Fruit fly (Drosophila melanogaster) whole organism, embryonic: ENCODE data around the gene bun.

Source experiments
- Atf-2 ChIP-seq: fragments of 200-800 bp; sonication (Bioruptor generic); optimal IDR thresholded peaks from 2 replicates; lab custom pipeline; 2016; ENCODE audit warnings: missing biosample characterization, missing genetic modification characterization
- B-H1 ChIP-seq: fragments of 200-800 bp; sonication (Bioruptor generic); IDR thresholded peaks from 3 replicates; pipeline ENCODE4 v1.3.6; 2022; ENCODE audit warnings: missing biosample characterization, missing genetic modification characterization
- CG10147 ChIP-seq: fragments of 200-800 bp; sonication (Bioruptor generic); optimal IDR thresholded peaks from 2 replicates; lab custom pipeline; 2019; ENCODE audit warnings: missing biosample characterization, mild to moderate bottlenecking, missing genetic modification characterization, moderate library complexity
- CG10321 ChIP-seq: fragments of 200-800 bp; sonication (Bioruptor generic); IDR thresholded peaks from 2 replicates; pipeline ENCODE4 v1.3.6; 2022; ENCODE audit warnings: missing biosample characterization, missing genetic modification characterization
- CG11093 ChIP-seq: fragments of 200-800 bp; sonication (Bioruptor generic); IDR thresholded peaks from 3 replicates; pipeline ENCODE4 v1.3.6; 2022; ENCODE audit warnings: missing biosample characterization, missing genetic modification characterization
- CG11398 ChIP-seq: fragments of 200-800 bp; sonication (Bioruptor generic); optimal IDR thresholded peaks from 2 replicates; lab custom pipeline; 2016; ENCODE audit warnings: missing biosample characterization, missing genetic modification characterization
- CG11504 ChIP-seq: fragments of 200-800 bp; sonication (Bioruptor generic); optimal IDR thresholded peaks from 3 replicates; lab custom pipeline; 2019; ENCODE audit warnings: missing biosample characterization, mild to moderate bottlenecking, missing genetic modification characterization, moderate library complexity
- CG14860 ChIP-seq: fragments of 200-800 bp; sonication (Bioruptor generic); IDR thresholded peaks from 3 replicates; pipeline ENCODE4 v1.3.6; 2022; ENCODE audit warnings: missing biosample characterization, missing genetic modification characterization; ENCODE audit not compliant: partially characterized antibody
- CG16815 ChIP-seq: fragments of 200-800 bp; sonication (Bioruptor generic); optimal IDR thresholded peaks from 3 replicates; lab custom pipeline; 2017; ENCODE audit warnings: missing biosample characterization, mild to moderate bottlenecking, missing genetic modification characterization
- CG17912 ChIP-seq: fragments of 200-800 bp; sonication (Bioruptor generic); optimal IDR thresholded peaks from 2 replicates; lab custom pipeline; 2018; ENCODE audit warnings: missing biosample characterization, mild to moderate bottlenecking, missing genetic modification characterization
- CG18599 ChIP-seq: fragments of 200-800 bp; sonication (Bioruptor generic); optimal IDR thresholded peaks from 3 replicates; lab custom pipeline; 2017; ENCODE audit warnings: missing biosample characterization, missing genetic modification characterization, mild to moderate bottlenecking, moderate library complexity, missing genetic modification reagents
- CG18619 ChIP-seq: fragments of 200-800 bp; sonication (Bioruptor generic); optimal IDR thresholded peaks from 3 replicates; lab custom pipeline; 2017; ENCODE audit warnings: missing biosample characterization, mild to moderate bottlenecking, missing genetic modification characterization
- CG2875 ChIP-seq: fragments of 200-800 bp; sonication (Bioruptor generic); optimal IDR thresholded peaks from 2 replicates; lab custom pipeline; 2017; ENCODE audit warnings: missing biosample characterization, mild to moderate bottlenecking, missing genetic modification characterization, missing genetic modification reagents
- CG2889 ChIP-seq: fragments of 200-800 bp; sonication (Bioruptor generic); IDR thresholded peaks from 3 replicates; pipeline ENCODE4 v1.3.6; 2022; ENCODE audit warnings: missing biosample characterization, missing genetic modification characterization
- CG34224 ChIP-seq: fragments of 200-800 bp; sonication (Bioruptor generic); IDR thresholded peaks from 3 replicates; pipeline ENCODE4 v1.3.6; 2022; ENCODE audit warnings: missing biosample characterization, missing genetic modification characterization; ENCODE audit not compliant: partially characterized antibody
- CG34376 ChIP-seq: fragments of 200-800 bp; sonication (Bioruptor generic); optimal IDR thresholded peaks from 2 replicates; lab custom pipeline; 2018; ENCODE audit warnings: missing biosample characterization, mild to moderate bottlenecking, missing genetic modification characterization
- CG4404 ChIP-seq: fragments of 200-800 bp; sonication (Bioruptor generic); IDR thresholded peaks from 2 replicates; pipeline ENCODE4 v1.3.6; 2022; ENCODE audit warnings: missing biosample characterization, missing genetic modification characterization
- CG6654 ChIP-seq: fragments of 200-800 bp; sonication (Bioruptor generic); optimal IDR thresholded peaks from 2 replicates; lab custom pipeline; 2017; ENCODE audit warnings: missing biosample characterization, mild to moderate bottlenecking, missing genetic modification characterization
- CG7556 ChIP-seq: fragments of 200-800 bp; sonication (Bioruptor generic); optimal IDR thresholded peaks from 2 replicates; lab custom pipeline; 2017; ENCODE audit warnings: missing biosample characterization, mild to moderate bottlenecking, missing genetic modification characterization
- D ChIP-seq, 2 experiments: fragments of 200-800 bp in 1 of 2; fragments of >200 bp in 1 of 2; sonication (Bioruptor generic) in 1 of 2; optimal IDR thresholded peaks; 2 replicates in 1 of 2; 3 replicates in 1 of 2; lab custom pipeline; 2017; ENCODE audit warnings: mild to moderate bottlenecking in 1 of 2, missing biosample characterization in 1 of 2, missing genetic modification characterization in 1 of 2, missing genetic modification reagents in 1 of 2
- E2f2 ChIP-seq: fragments of 200-800 bp; sonication (Bioruptor generic); IDR thresholded peaks from 2 replicates; pipeline ENCODE4 v1.3.6; 2022; ENCODE audit warnings: missing biosample characterization, missing genetic modification characterization
- Eip74EF ChIP-seq, 2 experiments: fragments of 200-800 bp in 1 of 2; fragments of >200 bp in 1 of 2; sonication (Bioruptor generic) in 1 of 2; optimal IDR thresholded peaks; 2 replicates each; lab custom pipeline; 2017 to 2019; ENCODE audit warnings: missing biosample characterization in 2 of 2, missing genetic modification characterization in 2 of 2, mild to moderate bottlenecking in 1 of 2, moderate library complexity in 1 of 2
- Hmr ChIP-seq: fragments of 200-800 bp; sonication (Bioruptor generic); optimal IDR thresholded peaks from 3 replicates; lab custom pipeline; 2017; ENCODE audit warnings: mild to moderate bottlenecking, missing biosample characterization, missing genetic modification reagents, missing genetic modification characterization
- Lhr ChIP-seq: fragments of 200-800 bp; sonication (Bioruptor generic); optimal IDR thresholded peaks from 3 replicates; lab custom pipeline; 2017; ENCODE audit warnings: mild to moderate bottlenecking, missing biosample characterization, missing genetic modification reagents, missing genetic modification characterization
- Mrtf ChIP-seq: fragments of 200-800 bp; sonication (Bioruptor generic); IDR thresholded peaks from 3 replicates; pipeline ENCODE4 v1.3.6; 2022; ENCODE audit warnings: missing biosample characterization, missing genetic modification characterization
- NK7.1 ChIP-seq: fragments of 200-800 bp; sonication (Bioruptor generic); optimal IDR thresholded peaks from 3 replicates; lab custom pipeline; 2016; ENCODE audit warnings: missing biosample characterization, missing genetic modification characterization
- Nf-YC ChIP-seq: fragments of 200-800 bp; optimal IDR thresholded peaks from 3 replicates; lab custom pipeline; 2019; ENCODE audit warnings: missing biosample characterization, mild to moderate bottlenecking, missing genetic modification characterization, moderate library complexity
- Oaz ChIP-seq: fragments of 200-800 bp; sonication (Bioruptor generic); IDR thresholded peaks from 2 replicates; pipeline ENCODE4 v1.3.6; 2022; ENCODE audit warnings: missing biosample characterization, missing genetic modification characterization
- corto ChIP-seq: fragments of 200-800 bp; sonication (Bioruptor generic); optimal IDR thresholded peaks from 2 replicates; lab custom pipeline; 2016; ENCODE audit warnings: missing biosample characterization, mild to moderate bottlenecking, missing genetic modification characterization, moderate library complexity
- emc ChIP-seq: fragments of 200-800 bp; sonication (Bioruptor generic); optimal IDR thresholded peaks from 2 replicates; lab custom pipeline; 2016; ENCODE audit warnings: missing biosample characterization, missing genetic modification characterization
- eyg ChIP-seq: fragments of 200-800 bp; sonication (Bioruptor generic); optimal IDR thresholded peaks from 3 replicates; lab custom pipeline; 2016; ENCODE audit warnings: missing biosample characterization, missing genetic modification characterization
- fd3F ChIP-seq: fragments of 200-800 bp; sonication (Bioruptor generic); optimal IDR thresholded peaks from 2 replicates; lab custom pipeline; 2018; ENCODE audit warnings: missing biosample characterization, mild to moderate bottlenecking, missing genetic modification characterization, moderate library complexity
- gce ChIP-seq: fragments of 200-800 bp; sonication (Bioruptor generic); IDR thresholded peaks from 3 replicates; pipeline ENCODE4 v1.3.6; 2022; ENCODE audit warnings: missing biosample characterization, missing genetic modification characterization
- gcm2 ChIP-seq: fragments of 200-800 bp; sonication (Bioruptor generic); optimal IDR thresholded peaks from 2 replicates; lab custom pipeline; 2016; ENCODE audit warnings: missing biosample characterization, missing genetic modification characterization
- gem ChIP-seq: fragments of 200-800 bp; sonication (Bioruptor generic); optimal IDR thresholded peaks from 2 replicates; lab custom pipeline; 2019; ENCODE audit warnings: missing biosample characterization, mild to moderate bottlenecking, missing genetic modification characterization, moderate library complexity
- her ChIP-seq: fragments of 200-800 bp; sonication (Bioruptor generic); optimal IDR thresholded peaks from 2 replicates; lab custom pipeline; 2016; ENCODE audit warnings: missing biosample characterization, missing genetic modification characterization
- insv ChIP-seq, 2 experiments: fragments of 200-800 bp; sonication (Bioruptor generic); optimal IDR thresholded peaks; 3 replicates each; lab custom pipeline; 2016 to 2018; ENCODE audit warnings: missing biosample characterization in 2 of 2, missing genetic modification characterization in 2 of 2
- ken ChIP-seq: fragments of 200-800 bp; sonication (Bioruptor generic); IDR thresholded peaks from 3 replicates; pipeline ENCODE4 v1.3.6; 2022; ENCODE audit warnings: missing biosample characterization, missing genetic modification characterization
- luna ChIP-seq: fragments of 200-800 bp; sonication (Bioruptor generic); optimal IDR thresholded peaks from 2 replicates; lab custom pipeline; 2016; ENCODE audit warnings: missing biosample characterization, missing genetic modification characterization
- mirr ChIP-seq: fragments of 200-800 bp; sonication (Bioruptor generic); optimal IDR thresholded peaks from 3 replicates; lab custom pipeline; 2018; ENCODE audit warnings: missing biosample characterization, mild to moderate bottlenecking, missing genetic modification characterization
- ranshi ChIP-seq: fragments of 200-800 bp; sonication (Bioruptor generic); IDR thresholded peaks from 2 replicates; pipeline ENCODE4 v1.3.6; 2022; ENCODE audit warnings: missing biosample characterization, missing genetic modification characterization
- repo ChIP-seq: fragments of 200-800 bp; sonication (Bioruptor generic); optimal IDR thresholded peaks from 2 replicates; lab custom pipeline; 2016; ENCODE audit warnings: missing biosample characterization, missing genetic modification characterization
- scrt ChIP-seq: fragments of 200-800 bp; sonication (Bioruptor generic); optimal IDR thresholded peaks from 2 replicates; lab custom pipeline; 2018; ENCODE audit warnings: missing biosample characterization, mild to moderate bottlenecking, missing genetic modification characterization, moderate library complexity
- shn ChIP-seq: fragments of 200-800 bp; sonication (Bioruptor generic); optimal IDR thresholded peaks from 3 replicates; lab custom pipeline; 2016; ENCODE audit warnings: missing biosample characterization, missing genetic modification characterization
- sima ChIP-seq: fragments of 200-800 bp; sonication (Bioruptor generic); optimal IDR thresholded peaks from 2 replicates; lab custom pipeline; 2016; ENCODE audit warnings: missing biosample characterization, missing genetic modification characterization
- tin ChIP-seq: fragments of 200-800 bp; sonication (Bioruptor generic); optimal IDR thresholded peaks from 3 replicates; lab custom pipeline; 2016; ENCODE audit warnings: missing biosample characterization, missing genetic modification characterization
- tna ChIP-seq: fragments of 200-800 bp; sonication (Bioruptor generic); IDR thresholded peaks from 2 replicates; pipeline ENCODE4 v1.3.6; 2022; ENCODE audit warnings: missing biosample characterization, missing genetic modification characterization; ENCODE audit not compliant: partially characterized antibody
- trem ChIP-seq: fragments of 200-800 bp; optimal IDR thresholded peaks from 3 replicates; lab custom pipeline; 2019; ENCODE audit warnings: missing biosample characterization, mild to moderate bottlenecking, missing genetic modification characterization, moderate library complexity

The bun gene

dm6 chr2L:12483866-12484554, 62.4 kb downstream of the bun start (continued):
- TF ChIP-seq CG34224 (GFP tag; lab: Robert Waterston, UW) (no peak), CG14860 (GFP tag; lab: Robert Waterston, UW) (no peak), repo (peak; percentile 85), CG2875 (GFP tag; lab: Kevin White, UChicago) (peak; percentile 82), CG18599 (peak; percentile 89), E2f2 (peak; percentile 73), CG6654 (peak; percentile 80), sima (GFP tag; lab: Kevin White, UChicago) (peak; percentile 52), CG10147 (peak; percentile 78), luna (GFP tag; lab: Kevin White, UChicago) (peak; percentile 85), Hmr (GFP tag; lab: Kevin White, UChicago) (peak; percentile 82), NK7.1 (peak; percentile 82), trem (tag; lab: Kevin White, UChicago) (peak; percentile 67), CG17912 (GFP tag; lab: Kevin White, UChicago) (peak; percentile 54), CG16815 (peak; percentile 76), shn (GFP tag; lab: Kevin White, UChicago) (peak; percentile 91), scrt (GFP tag; lab: Kevin White, UChicago) (peak; percentile 81), CG11093 (GFP tag; lab: Robert Waterston, UW) (peak; percentile 84; the same call in 2 of the 3 replicates), D (optimal IDR thresholded peaks at IDR 0.05; lab: Kevin White, UChicago) (no peak), D (GFP tag; optimal IDR thresholded peaks at IDR 0.05; lab: Kevin White, UChicago) (peak; percentile 84), her (peak; percentile 83), Oaz (GFP tag; lab: Robert Waterston, UW) (no peak; the same call in 1 of the 2 replicates), gem (tag; lab: Kevin White, UChicago) (peak; percentile 93), tin (GFP tag; lab: Kevin White, UChicago) (peak; percentile 91), tna (no peak), B-H1 (GFP tag; lab: Robert Waterston, UW) (peak; percentile 84), mirr (GFP tag; lab: Kevin White, UChicago) (peak; percentile 82), CG2889 (GFP tag; lab: Robert Waterston, UW) (peak; percentile 72; the same call in 1 of the 3 replicates), Mrtf (GFP tag; lab: Robert Waterston, UW) (no peak; the same call in 2 of the 3 replicates), emc (peak; percentile 69), Atf-2 (GFP tag; lab: Kevin White, UChicago) (peak; percentile 87), insv (GFP tag; optimal IDR thresholded peaks at IDR 0.05; lab: Kevin White, UChicago) (peak in 1 of 2 experiments; percentile 48), ken (GFP tag; lab: Robert Waterston, UW) (peak; percentile 87), CG10321 (GFP tag; lab: Robert Waterston, UW) (peak; percentile 61; the same call in 1 of the 2 replicates), Nf-YC (peak; percentile 84), Lhr (GFP tag; lab: Kevin White, UChicago) (peak; percentile 50), CG4404 (GFP tag; lab: Robert Waterston, UW) (no peak), CG7556 (GFP tag; lab: Kevin White, UChicago) (peak; percentile 91), ranshi (GFP tag; lab: Robert Waterston, UW) (peak; percentile 83; the same call in 1 of the 2 replicates), gcm2 (GFP tag; lab: Kevin White, UChicago) (no peak), fd3F (GFP tag; lab: Kevin White, UChicago) (peak; percentile 88), CG11398 (peak; percentile 89), corto (GFP tag; lab: Kevin White, UChicago) (peak; percentile 43), Eip74EF (GFP tag; optimal IDR thresholded peaks at IDR 0.05; lab: Kevin White, UChicago) (peak in 1 of 2 experiments; percentile 86), CG34376 (GFP tag; lab: Kevin White, UChicago) (peak; percentile 81), CG18619 (GFP tag; lab: Kevin White, UChicago) (peak; percentile 82), gce (GFP tag; lab: Robert Waterston, UW) (peak; percentile 77; the same call in 2 of the 3 replicates), eyg (peak; percentile 88), CG11504 (tag; lab: Kevin White, UChicago) (peak; percentile 92)
